Worm (Caenorhabditis elegans) whole organism, young adult: Measurements from ENCODE around the gene hlh-25.
"Not testable (repeated sequence)": the region's sequence is repeated elsewhere in the genome, so short reads cannot be mapped to it uniquely, and the experiment has no call there.

ENCODE experiments used
- B0336.3 ChIP-seq: fragments of 200-800 bp; sonication (Bioruptor generic); IDR thresholded peaks from 2 replicates; pipeline ENCODE4 v1.3.6; 2022; ENCODE audit warnings: missing genetic modification characterization, missing compliant biosample characterization
- C17E4.6 ChIP-seq: fragments of 200-800 bp; sonication (Bioruptor generic); IDR thresholded peaks from 2 replicates; pipeline ENCODE4 v1.3.6; 2022; ENCODE audit warnings: missing genetic modification reagents, missing genetic modification characterization, missing compliant biosample characterization
- D2030.7 ChIP-seq: fragments of 200-800 bp; sonication (Bioruptor generic); IDR thresholded peaks from 2 replicates; pipeline ENCODE4 v1.3.6; 2022; ENCODE audit warnings: missing genetic modification reagents, missing genetic modification characterization, missing compliant biosample characterization
- F22D6.2 ChIP-seq: sonication (generic microtip); optimal IDR thresholded peaks from 2 replicates; lab custom pipeline; 2016; ENCODE audit warnings: mild to moderate bottlenecking, missing genetic modification characterization, missing compliant biosample characterization
- F23B12.7 ChIP-seq: sonication (generic microtip); optimal IDR thresholded peaks from 2 replicates; lab custom pipeline; 2017; ENCODE audit warnings: missing genetic modification characterization, mild to moderate bottlenecking, missing compliant biosample characterization, antibody characterized with exemption, moderate library complexity; ENCODE audit not compliant: insufficient read depth
- F37B4.10 ChIP-seq: fragments of 200-800 bp; sonication (Bioruptor generic); IDR thresholded peaks from 2 replicates; pipeline ENCODE4 v1.3.6; 2022; ENCODE audit warnings: missing genetic modification characterization, missing compliant biosample characterization
- F49E8.2 ChIP-seq: sonication (generic microtip); optimal IDR thresholded peaks from 3 replicates; lab custom pipeline; 2017; ENCODE audit warnings: missing genetic modification characterization, mild to moderate bottlenecking, missing compliant biosample characterization, antibody characterized with exemption, moderate library complexity; ENCODE audit not compliant: insufficient read depth
- F55B11.4 ChIP-seq: sonication (generic microtip); optimal IDR thresholded peaks from 2 replicates; lab custom pipeline; 2016; ENCODE audit warnings: missing compliant biosample characterization, missing genetic modification characterization, borderline replicate concordance; ENCODE audit not compliant: insufficient read depth
- F57C9.4 ChIP-seq: sonication (generic microtip); optimal IDR thresholded peaks from 2 replicates; lab custom pipeline; 2017; ENCODE audit warnings: mild to moderate bottlenecking, missing genetic modification characterization, missing compliant biosample characterization
- T07F8.4 ChIP-seq: sonication (generic microtip); optimal IDR thresholded peaks from 2 replicates; lab custom pipeline; 2016; ENCODE audit warnings: mild to moderate bottlenecking, missing genetic modification characterization, moderate library complexity, missing compliant biosample characterization
- Y56A3A.18 ChIP-seq: fragments of 200-800 bp; sonication (Bioruptor generic); IDR thresholded peaks from 2 replicates; pipeline ENCODE4 v1.3.6; 2022; ENCODE audit warnings: missing genetic modification reagents, missing genetic modification characterization, missing compliant biosample characterization
- Y67H2A.10 ChIP-seq: fragments of 200-800 bp; sonication (Bioruptor generic); conservative IDR thresholded peaks from 2 replicates; pipeline ENCODE4 v1.3.6; 2022; ENCODE audit warnings: missing genetic modification reagents, missing genetic modification characterization, missing compliant biosample characterization
- Y95B8A.8 ChIP-seq: fragments of 200-800 bp; sonication (Bioruptor generic); IDR thresholded peaks from 2 replicates; pipeline ENCODE4 v1.3.6; 2022; ENCODE audit warnings: missing genetic modification reagents, missing genetic modification characterization, missing compliant biosample characterization
- akir-1 ChIP-seq: fragments of 200-800 bp; sonication (Bioruptor generic); optimal IDR thresholded peaks from 2 replicates; lab custom pipeline; 2018; ENCODE audit warnings: mild to moderate bottlenecking, missing genetic modification characterization, moderate library complexity, missing compliant biosample characterization
- ama-1 ChIP-seq, 3 experiments: fragments of 150-350 bp in 1 of 3; sonication (generic microtip) in 2 of 3; optimal IDR thresholded peaks; 2 replicates each; lab custom pipeline; 2014 to 2018; ENCODE audit warnings: missing biosample characterization in 2 of 3, missing genetic modification characterization in 2 of 3, missing genetic modification reagents in 2 of 3
- aptf-2 ChIP-seq: fragments of 200-800 bp; sonication (Bioruptor generic); conservative IDR thresholded peaks from 2 replicates; pipeline ENCODE4 v1.3.6; 2022; ENCODE audit warnings: missing genetic modification reagents, missing genetic modification characterization, missing compliant biosample characterization
- athp-1 ChIP-seq: sonication (generic microtip); optimal IDR thresholded peaks from 2 replicates; lab custom pipeline; 2017; ENCODE audit warnings: mild to moderate bottlenecking, missing genetic modification characterization, missing compliant biosample characterization
- ceh-27 ChIP-seq: fragments of 200-800 bp; sonication (Bioruptor generic); optimal IDR thresholded peaks from 2 replicates; lab custom pipeline; 2018; ENCODE audit warnings: mild to moderate bottlenecking, missing genetic modification characterization, moderate library complexity, missing compliant biosample characterization
- ceh-40 ChIP-seq: fragments of 200-800 bp; sonication (Bioruptor generic); IDR thresholded peaks from 2 replicates; pipeline ENCODE4 v1.3.6; 2022; ENCODE audit warnings: missing genetic modification characterization, missing compliant biosample characterization
- ceh-58 ChIP-seq: fragments of 200-800 bp; sonication (Bioruptor generic); IDR thresholded peaks from 2 replicates; pipeline ENCODE4 v1.3.6; 2022; ENCODE audit warnings: missing genetic modification characterization, missing compliant biosample characterization
- ceh-79 ChIP-seq: sonication (generic microtip); optimal IDR thresholded peaks from 2 replicates; lab custom pipeline; 2017; ENCODE audit warnings: mild to moderate bottlenecking, missing genetic modification characterization, missing compliant biosample characterization
- die-1 ChIP-seq: sonication (generic microtip); optimal IDR thresholded peaks from 2 replicates; lab custom pipeline; 2016; ENCODE audit warnings: missing genotype, mild to moderate bottlenecking, missing genetic modification characterization, missing compliant biosample characterization
- efl-1 ChIP-seq: fragments of 150-350 bp; optimal IDR thresholded peaks from 2 replicates; lab custom pipeline; 2014; ENCODE audit warnings: missing biosample characterization, missing genetic modification reagents, missing genetic modification characterization
- egl-18 ChIP-seq: fragments of 200-800 bp; sonication (Bioruptor generic); IDR thresholded peaks from 2 replicates; pipeline ENCODE4 v1.3.6; 2022; ENCODE audit warnings: missing genetic modification reagents, missing genetic modification characterization, missing compliant biosample characterization
- fkh-3 ChIP-seq: sonication (generic microtip); optimal IDR thresholded peaks from 2 replicates; lab custom pipeline; 2016; ENCODE audit warnings: mild to moderate bottlenecking, missing genetic modification characterization, missing compliant biosample characterization
- hmg-20 ChIP-seq: fragments of 200-800 bp; sonication (Bioruptor generic); IDR thresholded peaks from 2 replicates; pipeline ENCODE4 v1.3.6; 2022; ENCODE audit warnings: missing genetic modification reagents, missing genetic modification characterization, missing compliant biosample characterization
- hrde-1 ChIP-seq: sonication (generic microtip); optimal IDR thresholded peaks from 2 replicates; lab custom pipeline; 2016; ENCODE audit warnings: missing genetic modification characterization, mild to moderate bottlenecking, missing compliant biosample characterization, moderate library complexity, missing genotype, missing genetic modification reagents, borderline replicate concordance
- lin-54 ChIP-seq: fragments of 200-800 bp; sonication (Bioruptor generic); optimal IDR thresholded peaks from 2 replicates; lab custom pipeline; 2018; ENCODE audit warnings: mild to moderate bottlenecking, missing genetic modification characterization, missing compliant biosample characterization
- madf-6 ChIP-seq: fragments of 200-800 bp; sonication (Bioruptor generic); IDR thresholded peaks from 2 replicates; pipeline ENCODE4 v1.3.6; 2022; ENCODE audit warnings: missing genetic modification reagents, missing genetic modification characterization, missing compliant biosample characterization
- madf-8 ChIP-seq: fragments of 200-800 bp; sonication (Bioruptor generic); conservative IDR thresholded peaks from 2 replicates; pipeline ENCODE4 v1.3.6; 2022; ENCODE audit warnings: missing genetic modification reagents, missing genetic modification characterization, missing compliant biosample characterization
- mcd-1 ChIP-seq: fragments of 200-800 bp; sonication (Bioruptor generic); IDR thresholded peaks from 2 replicates; pipeline ENCODE4 v1.3.6; 2022; ENCODE audit warnings: missing genetic modification reagents, missing genetic modification characterization, missing compliant biosample characterization
- mes-4 ChIP-seq: sonication (generic microtip); optimal IDR thresholded peaks from 2 replicates; lab custom pipeline; 2016; ENCODE audit warnings: missing genotype, missing genetic modification characterization, missing compliant biosample characterization
- mxl-1 ChIP-seq: sonication (generic microtip); optimal IDR thresholded peaks from 2 replicates; lab custom pipeline; 2016; ENCODE audit warnings: missing genetic modification characterization, missing compliant biosample characterization
- nhr-179 ChIP-seq: sonication (generic microtip); optimal IDR thresholded peaks from 2 replicates; lab custom pipeline; 2016; ENCODE audit warnings: mild to moderate bottlenecking, missing genetic modification characterization, missing compliant biosample characterization
- nhr-80 ChIP-seq: sonication (generic microtip); optimal IDR thresholded peaks from 2 replicates; lab custom pipeline; 2016; ENCODE audit warnings: missing genetic modification characterization, missing compliant biosample characterization
- rcor-1 ChIP-seq: fragments of 200-800 bp; sonication (Bioruptor generic); IDR thresholded peaks from 2 replicates; pipeline ENCODE4 v1.3.6; 2022; ENCODE audit warnings: missing genetic modification reagents, missing genetic modification characterization, missing compliant biosample characterization
- rec-8 ChIP-seq, 2 experiments: sonication (generic microtip); optimal IDR thresholded peaks; 2 replicates each; lab custom pipeline; 2016; ENCODE audit warnings: mild to moderate bottlenecking in 2 of 2, missing genetic modification characterization in 2 of 2, missing genetic modification reagents in 2 of 2, missing genotype in 2 of 2, missing biosample characterization in 1 of 2, missing compliant biosample characterization in 1 of 2, moderate library complexity in 1 of 2
- snpc-1.3 ChIP-seq: sonication (generic microtip); optimal IDR thresholded peaks from 2 replicates; lab custom pipeline; 2017; ENCODE audit warnings: missing genetic modification characterization, mild to moderate bottlenecking, missing compliant biosample characterization, antibody characterized with exemption, moderate library complexity, missing genotype, missing genetic modification reagents; ENCODE audit not compliant: insufficient read depth
- snpc-3.4 ChIP-seq: sonication (generic microtip); optimal IDR thresholded peaks from 2 replicates; lab custom pipeline; 2017; ENCODE audit warnings: missing genetic modification characterization, mild to moderate bottlenecking, missing compliant biosample characterization, antibody characterized with exemption, moderate library complexity, missing genotype, missing genetic modification reagents
- unc-62 ChIP-seq: fragments of 150-350 bp; optimal IDR thresholded peaks from 2 replicates; lab custom pipeline; 2014; ENCODE audit warnings: missing biosample characterization, missing genetic modification reagents, missing genetic modification characterization
- ztf-18 ChIP-seq: sonication (generic microtip); optimal IDR thresholded peaks from 2 replicates; lab custom pipeline; 2016; ENCODE audit warnings: missing genotype, mild to moderate bottlenecking, missing genetic modification characterization, missing compliant biosample characterization
- ztf-26 ChIP-seq: sonication (generic microtip); optimal IDR thresholded peaks from 2 replicates; lab custom pipeline; 2017; ENCODE audit warnings: missing genetic modification characterization, missing compliant biosample characterization

hlh-25 gene

ce11 chrII:5534939-5535338 lies at the start of gene hlh-25:
hlh-25 (plus strand) TSS chrII:5535239.
- not testable (repeated sequence) for TF ChIP-seq C17E4.6 (GFP tag; lab: Robert Waterston, UW); F57C9.4; F49E8.2 (tag; lab: Kevin White, UChicago)

- TF ChIP-seq ceh-58 (GFP tag; lab: Robert Waterston, UW), result no peak
- no peak for TF ChIP-seq nhr-80 (tag; lab: Kevin White, UChicago)
- TF ChIP-seq egl-18, result no peak
- TF ChIP-seq akir-1 (GFP tag; lab: Kevin White, UChicago), result no peak
- no peak for TF ChIP-seq athp-1 (tag; lab: Kevin White, UChicago)
- TF ChIP-seq ceh-79 (tag; lab: Kevin White, UChicago), result no peak
- no peak for TF ChIP-seq hmg-20 (GFP tag; lab: Robert Waterston, UW)
- no peak for TF ChIP-seq mcd-1 (GFP tag; lab: Robert Waterston, UW)
- no peak for TF ChIP-seq aptf-2 (GFP tag; lab: Robert Waterston, UW)
- TF ChIP-seq mes-4 (tag; lab: Kevin White, UChicago), result no peak
- no peak for TF ChIP-seq hrde-1
- TF ChIP-seq lin-54 (GFP tag; lab: Kevin White, UChicago), result no peak
- no peak for TF ChIP-seq ztf-26 (tag; lab: Kevin White, UChicago)
- no peak for TF ChIP-seq unc-62
These were observed 47.2 kb upstream of the hlh-25 start, which contains the start of gene nep-5 for ce11 chrII:5487844-5488243. nep-5 (plus strand) TSS chrII:5488144.

- no peak for TF ChIP-seq ceh-40 (GFP tag; lab: Robert Waterston, UW)
- TF ChIP-seq F37B4.10 (GFP tag; lab: Robert Waterston, UW), result no peak
- no peak for TF ChIP-seq F55B11.4
- TF ChIP-seq rcor-1, result no peak
- TF ChIP-seq, all 124 proteins: peak for 0
These were observed 40.6 kb upstream of the hlh-25 start, which contains the start of gene F12A10.6 for ce11 chrII:5494405-5494804. F12A10.6 (minus strand) TSS chrII:5494505.

ce11 chrII:5496375-5496774 lies 38.7 kb upstream of the hlh-25 start, which contains the start of gene F12A10.1:
F12A10.1 (plus strand) TSS chrII:5496540.
- TF ChIP-seq F22D6.2 (no peak), ceh-27 (GFP tag; lab: Kevin White, UChicago) (no peak), Y95B8A.8 (GFP tag; lab: Robert Waterston, UW) (no peak), ceh-40 (GFP tag; lab: Robert Waterston, UW) (no peak), mxl-1 (tag; lab: Kevin White, UChicago) (no peak), snpc-1.3 (tag; lab: Kevin White, UChicago) (no peak), F37B4.10 (GFP tag; lab: Robert Waterston, UW) (no peak), T07F8.4 (tag; lab: Kevin White, UChicago) (no peak), Y67H2A.10 (no peak), rec-8 (tag; optimal IDR thresholded peaks at IDR 0.05; lab: Kevin White, UChicago) (no peak)

ce11 chrII:5497541-5497940 lies 37.5 kb upstream of the hlh-25 start:
- no peak for TF ChIP-seq snpc-3.4 (tag; lab: Kevin White, UChicago)
- TF ChIP-seq nhr-179 (tag; lab: Kevin White, UChicago), result no peak
- peak; percentile 83 for TF ChIP-seq madf-6 (GFP tag; lab: Robert Waterston, UW)
- no peak for TF ChIP-seq ama-1 (optimal IDR thresholded peaks at IDR 0.05; lab: Kevin White, UChicago)
- no peak for TF ChIP-seq ama-1 (GFP tag; optimal IDR thresholded peaks at IDR 0.05; lab: Kevin White, UChicago)
- no peak for TF ChIP-seq ztf-26 (tag; lab: Kevin White, UChicago)
- TF ChIP-seq D2030.7 (GFP tag; lab: Robert Waterston, UW), result 0 out of 2 replicates have a peak, but pooled peaks have one; percentile 27
- 0 out of 2 replicates have a peak, but pooled peaks have one; percentile 42 for TF ChIP-seq Y56A3A.18 (GFP tag; lab: Robert Waterston, UW)
- TF ChIP-seq madf-8, result peak; percentile 33
- no peak for TF ChIP-seq B0336.3 (GFP tag; lab: Robert Waterston, UW)
- TF ChIP-seq rec-8 (tag; optimal IDR thresholded peaks at IDR 0.05; lab: Kevin White, UChicago), result no peak
- TF ChIP-seq F23B12.7 (tag; lab: Kevin White, UChicago), result no peak
- TF ChIP-seq fkh-3 (tag; lab: Kevin White, UChicago), result no peak
- no peak for TF ChIP-seq ztf-18 (tag; lab: Kevin White, UChicago)
- TF ChIP-seq die-1 (tag; lab: Kevin White, UChicago), result no peak
- peak; percentile 59 for TF ChIP-seq efl-1 (GFP tag; lab: Kevin White, UChicago)
